Worm (Caenorhabditis elegans) whole organism, midembryonic: ENCODE data around the gene eif-2A.

ENCODE experiments used
- cog-1 ChIP-seq: sonication (generic microtip); optimal IDR thresholded peaks from 2 replicates; lab custom pipeline; 2016; ENCODE audit warnings: missing genetic modification characterization, missing compliant biosample characterization
- flt-1 ChIP-seq: fragments of 200-800 bp; sonication (Bioruptor generic); IDR thresholded peaks from 2 replicates; pipeline ENCODE4 v1.3.6; 2022; ENCODE audit warnings: missing genetic modification characterization, missing compliant biosample characterization
- klf-2 ChIP-seq: fragments of 200-800 bp; sonication (Bioruptor generic); conservative IDR thresholded peaks from 2 replicates; pipeline ENCODE4 v1.3.6; 2022; ENCODE audit warnings: missing genetic modification reagents, missing genetic modification characterization, missing compliant biosample characterization
- ztf-23 ChIP-seq: fragments of 200-800 bp; sonication (Bioruptor generic); IDR thresholded peaks from 2 replicates; pipeline ENCODE4 v1.3.6; 2022; ENCODE audit warnings: missing genetic modification reagents, missing genetic modification characterization, missing compliant biosample characterization
- ztf-29 ChIP-seq: fragments of 200-800 bp; sonication (Bioruptor generic); IDR thresholded peaks from 2 replicates; pipeline ENCODE4 v1.3.6; 2022; ENCODE audit warnings: missing genetic modification reagents, missing genetic modification characterization, missing compliant biosample characterization

DNA sequence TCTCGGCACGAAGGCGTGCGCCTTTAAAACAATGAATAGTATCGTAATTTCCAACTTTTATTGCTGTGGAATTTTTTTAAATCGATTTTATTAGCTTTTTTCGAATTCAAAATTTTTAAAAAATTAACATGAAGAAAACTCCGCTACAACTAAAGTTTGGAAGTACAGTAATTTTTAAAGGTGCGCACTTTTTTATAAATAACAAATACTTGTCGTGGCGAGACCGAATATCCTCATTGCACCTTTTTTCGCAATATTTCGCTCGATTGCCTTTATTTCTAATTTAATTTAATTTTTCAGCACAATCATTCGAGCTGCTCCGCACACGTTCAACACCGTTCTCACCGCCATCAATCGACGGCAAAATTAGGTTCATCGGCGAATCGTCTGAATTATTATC is 25.7 kb upstream of the eif-2A start, which contains the start of the genes T09F3.2 and T09F3.7:
- TF ChIP-seq ztf-29 (GFP tag; lab: Robert Waterston, UW): no peak
- no peak for TF ChIP-seq flt-1
- no peak for TF ChIP-seq klf-2
- no peak for TF ChIP-seq ztf-23 (GFP tag; lab: Robert Waterston, UW)
- no peak for TF ChIP-seq cog-1 (tag; lab: Kevin White, UChicago)
